Worm (Caenorhabditis elegans): ENCODE data around the gene clc-31.

DNA sequence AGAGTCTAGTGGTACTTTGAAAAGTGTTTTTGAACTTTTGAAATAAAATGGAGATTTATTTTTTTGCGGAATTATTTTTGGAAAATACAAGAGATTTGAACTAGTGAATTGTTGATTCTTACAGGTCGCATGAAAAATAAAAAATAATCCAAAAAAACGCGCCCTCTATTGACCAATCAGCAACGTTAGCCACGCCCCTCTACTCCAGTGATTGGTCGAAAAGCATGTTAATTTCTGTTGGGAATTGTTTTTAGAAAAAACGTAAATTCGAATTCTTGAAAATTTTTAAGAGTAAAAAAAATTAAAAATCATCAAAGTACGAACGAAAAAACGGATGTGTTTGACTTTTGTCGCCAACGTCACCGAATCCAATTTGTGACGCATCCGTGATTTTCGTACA lies 30.1 kb downstream of the clc-31 start:
- TF ChIP-seq grh-1 (GFP tag; IDR thresholded peaks at IDR 0.05) = no peak
- no peak for TF ChIP-seq tlp-1 (tag; optimal IDR thresholded peaks at IDR 0.05)
- TF ChIP-seq lsy-2 (tag; optimal IDR thresholded peaks at IDR 0.05) = no peak
- TF ChIP-seq ztf-4 (tag; optimal IDR thresholded peaks at IDR 0.05) = no peak

Data from whole organism, L1 larva.